Fruit fly (Drosophila melanogaster) ovary, adult (tissue): ENCODE results near the gene Z600.

ENCODE experiments used
- CG17801 ChIP-seq: fragments of 200-800 bp; optimal IDR thresholded peaks from 2 replicates; lab custom pipeline; 2019; ENCODE audit warnings: missing biosample characterization, mild to moderate bottlenecking, missing genetic modification characterization, moderate library complexity; ENCODE audit not compliant: partially characterized antibody

The Z600 gene

DNA sequence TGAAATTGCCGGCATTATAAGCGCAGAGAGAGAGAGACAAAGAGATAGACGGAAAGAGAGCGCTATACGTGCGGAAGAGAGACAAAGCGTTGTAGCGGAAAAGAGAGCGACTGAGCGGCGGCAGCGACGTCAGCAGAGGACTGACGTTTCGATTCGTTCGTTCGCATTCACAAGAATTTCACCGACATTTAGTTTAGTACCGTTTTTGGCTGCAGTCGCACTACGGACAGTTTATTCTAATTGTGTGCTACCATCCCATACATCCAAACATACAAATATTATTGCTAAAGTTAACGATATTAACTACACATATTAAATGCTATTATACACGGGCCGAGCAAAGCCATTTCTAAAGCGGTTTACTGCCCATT, 26.4 kb downstream of the Z600 start, which contains the start of gene CrebA:
CrebA (plus strand) TSS at position 168 of the 371 bp plus-strand sequence.
- TF ChIP-seq CG17801 (GFP tag; lab: Kevin White, UChicago), result peak; percentile 1

DNA sequence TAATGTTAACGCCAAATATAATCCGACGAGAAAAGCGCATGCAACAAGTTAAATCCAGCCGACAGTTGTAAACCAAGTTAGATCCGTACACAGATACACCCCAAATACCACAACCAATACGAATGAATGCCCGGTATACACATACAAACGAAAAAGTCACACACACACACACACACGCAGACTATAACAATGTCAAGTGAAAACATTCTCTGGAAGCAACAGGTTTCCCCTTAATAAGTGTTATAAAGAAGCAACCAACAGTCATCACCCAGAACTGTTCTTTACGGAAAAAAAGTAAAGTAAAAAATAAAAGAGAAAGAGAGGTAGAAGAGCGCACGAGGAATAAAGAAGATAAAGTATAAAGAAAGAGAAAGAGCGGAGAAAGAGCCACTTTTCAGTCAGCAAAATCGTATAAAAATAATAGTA, 27.0 kb downstream of the Z600 start:
- TF ChIP-seq CG17801 (GFP tag; lab: Kevin White, UChicago), result no peak

DNA sequence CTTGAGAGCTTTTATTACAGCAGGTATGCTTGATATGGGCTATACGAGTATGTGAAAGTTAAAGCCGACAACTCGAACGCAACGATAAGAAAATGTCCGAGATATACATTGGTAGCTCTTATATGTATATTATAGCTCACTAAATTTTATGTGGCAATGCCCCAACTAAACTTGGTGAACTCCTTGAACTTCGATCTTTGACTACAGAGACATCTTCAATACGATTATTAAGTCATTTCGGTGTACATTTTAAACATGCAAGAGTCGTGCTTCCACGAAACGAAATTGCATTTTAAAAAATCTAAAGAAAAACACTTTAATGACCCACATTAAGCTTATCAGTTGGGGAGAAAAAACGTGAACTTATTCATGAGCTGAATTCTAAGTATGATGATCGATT, 27.7 kb downstream of the Z600 start:
- TF ChIP-seq CG17801 (GFP tag; lab: Kevin White, UChicago), result no peak

DNA sequence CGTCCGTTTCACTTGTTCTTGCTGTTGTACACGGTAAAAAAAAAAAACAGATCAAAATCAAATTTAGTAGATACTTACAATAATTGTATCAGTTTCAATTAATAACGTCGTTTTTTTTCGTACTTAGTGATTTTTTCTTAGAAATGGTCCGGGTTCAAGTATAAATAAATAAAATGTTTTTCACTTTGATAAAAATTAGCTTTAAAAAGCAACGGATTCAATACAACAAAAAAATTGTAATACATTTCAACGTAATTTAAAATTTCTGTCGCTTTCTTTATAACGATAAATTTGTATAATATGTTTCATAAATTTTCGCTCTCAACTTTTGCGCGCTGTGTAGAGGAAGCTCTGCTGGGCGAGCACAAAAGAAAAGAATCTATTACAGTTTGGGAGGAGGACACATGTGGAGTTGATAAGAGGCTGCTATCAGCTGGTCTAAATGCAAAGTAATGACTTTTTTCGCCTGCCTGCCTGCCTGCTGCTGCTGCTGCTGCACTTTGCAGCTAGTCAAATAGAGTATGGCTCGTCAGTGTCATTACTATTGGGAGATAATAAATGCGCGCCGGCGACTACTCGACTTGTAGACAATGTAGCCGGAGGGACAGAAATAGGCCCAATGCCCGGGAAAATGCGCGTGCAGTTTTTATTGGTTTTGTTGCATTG, 29.2 kb downstream of the Z600 start:
- TF ChIP-seq CG17801 (GFP tag; lab: Kevin White, UChicago), result no peak

DNA sequence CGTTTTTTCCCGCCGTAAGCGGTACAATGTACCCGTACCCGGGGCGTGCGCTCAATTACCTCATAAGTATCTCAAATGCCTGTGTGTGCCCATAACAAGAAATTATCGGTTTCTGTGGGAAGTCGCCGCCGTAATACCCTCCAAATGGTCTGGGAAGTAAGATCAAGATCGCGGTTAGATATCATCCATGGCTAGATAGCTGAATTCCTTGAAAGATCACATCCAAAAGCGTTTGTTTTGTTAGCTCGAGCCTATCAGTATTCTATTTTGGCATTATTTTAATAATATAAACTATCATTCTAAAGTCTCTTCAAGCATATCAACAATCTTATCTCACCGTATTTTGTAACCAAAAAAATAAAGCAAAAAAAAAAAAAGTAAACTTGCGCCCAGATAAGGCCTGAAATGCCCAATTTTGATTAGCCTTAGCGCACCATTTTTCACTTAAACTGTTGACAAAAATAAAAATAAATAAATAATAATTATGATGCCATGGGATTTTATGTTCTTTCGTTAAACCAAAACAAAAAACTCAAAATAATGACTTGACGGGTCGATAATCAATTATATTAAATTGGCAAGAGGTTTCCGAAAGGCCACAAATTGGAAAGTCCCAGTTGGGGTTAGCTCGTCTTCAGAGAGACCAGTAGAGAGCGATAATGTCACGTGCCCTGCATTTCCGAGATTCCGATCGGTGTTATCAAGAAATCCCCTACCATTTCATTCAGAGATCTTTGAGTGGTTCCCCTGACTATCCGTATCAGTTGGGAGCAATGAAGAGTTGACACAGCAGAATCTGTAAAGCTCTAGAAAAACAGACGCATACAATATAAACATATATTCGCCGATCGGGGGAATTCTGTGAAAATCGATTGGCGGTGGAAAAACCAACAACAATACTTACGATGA, 30.0 kb downstream of the Z600 start:
- TF ChIP-seq CG17801 (GFP tag; lab: Kevin White, UChicago), result no peak

DNA sequence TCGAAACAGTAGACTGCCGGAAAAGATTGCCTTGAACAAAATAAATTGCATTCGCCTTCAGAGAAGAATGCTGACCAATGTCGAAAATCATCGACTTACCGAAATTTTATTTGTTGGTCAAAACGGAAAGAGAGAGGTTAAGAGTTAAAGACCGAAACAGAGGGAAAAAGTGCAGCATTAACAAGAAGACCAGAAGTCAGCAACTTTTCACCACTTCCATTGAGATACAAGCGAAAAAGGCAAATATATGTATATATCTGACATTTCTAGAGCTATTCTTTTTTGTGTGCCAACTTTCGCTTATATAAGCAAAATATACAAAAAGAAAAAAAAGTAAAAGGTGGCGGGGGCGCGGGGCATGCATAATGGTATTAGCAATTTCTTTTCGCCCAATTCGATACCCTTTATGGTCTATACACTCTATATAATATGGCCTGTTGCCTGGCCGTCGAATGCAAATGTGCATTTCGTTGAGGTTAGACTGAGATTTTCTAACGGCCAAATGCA, 31.1 kb downstream of the Z600 start:
- peak; percentile 17 for TF ChIP-seq CG17801 (GFP tag; lab: Kevin White, UChicago)

DNA sequence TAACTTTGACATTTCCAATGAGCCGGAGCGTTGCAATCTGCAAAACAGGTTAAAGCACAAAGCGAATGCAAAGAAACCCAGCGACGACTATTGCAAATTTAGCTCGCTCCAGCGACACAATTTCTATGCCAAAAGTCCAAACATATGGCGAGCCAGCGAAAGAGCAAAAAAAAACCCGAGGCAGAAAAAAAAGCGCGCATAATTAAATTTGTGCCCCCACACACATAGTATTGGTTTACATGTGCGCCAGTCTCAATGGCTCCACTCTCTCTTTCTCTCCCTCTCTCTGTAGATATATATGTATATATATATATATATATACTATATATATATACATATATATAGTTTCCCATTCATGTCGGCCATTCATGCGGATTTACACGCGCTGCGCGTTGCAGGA, 31.8 kb downstream of the Z600 start:
- no peak for TF ChIP-seq CG17801 (GFP tag; lab: Kevin White, UChicago)

DNA sequence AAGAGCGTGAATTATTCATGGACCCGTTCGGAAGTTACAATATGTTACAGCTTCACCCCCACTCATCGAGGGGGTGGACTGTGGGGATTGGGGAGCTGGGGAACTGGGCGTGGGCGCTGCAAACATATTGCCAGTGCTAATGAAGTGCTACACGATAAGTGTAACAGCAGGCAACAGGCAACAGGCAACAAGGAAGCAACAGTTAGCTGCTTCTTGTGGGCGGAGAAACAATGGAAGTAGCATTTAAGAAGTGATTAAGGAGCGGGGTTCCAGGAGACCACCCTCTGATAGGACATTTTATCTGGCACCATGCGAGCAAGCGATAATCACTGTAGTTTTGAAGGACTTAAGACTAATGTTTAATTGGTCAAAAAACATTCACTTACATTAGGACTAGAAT, 32.4 kb downstream of the Z600 start:
- no peak for TF ChIP-seq CG17801 (GFP tag; lab: Kevin White, UChicago)

DNA sequence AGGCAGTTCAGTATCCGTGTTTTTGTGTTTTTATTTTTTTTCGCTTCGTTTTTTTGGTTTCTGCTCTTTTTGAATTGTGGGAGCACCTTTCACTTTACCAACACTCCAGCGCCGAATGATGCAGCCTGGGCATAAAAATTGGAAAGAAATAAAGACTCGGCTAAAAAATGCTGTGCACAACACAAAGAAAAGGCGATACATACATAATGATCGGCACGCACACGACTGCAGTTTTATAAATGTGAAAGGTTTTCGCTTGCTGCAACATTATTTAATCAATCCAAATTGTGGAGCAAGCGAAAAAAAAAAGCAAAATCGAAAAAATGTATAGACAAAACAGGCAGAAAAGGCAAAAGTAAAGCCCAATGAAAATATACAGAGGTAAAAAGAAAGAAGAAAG, 34.2 kb downstream of the Z600 start:
- peak; percentile 21 for TF ChIP-seq CG17801 (GFP tag; lab: Kevin White, UChicago)

DNA sequence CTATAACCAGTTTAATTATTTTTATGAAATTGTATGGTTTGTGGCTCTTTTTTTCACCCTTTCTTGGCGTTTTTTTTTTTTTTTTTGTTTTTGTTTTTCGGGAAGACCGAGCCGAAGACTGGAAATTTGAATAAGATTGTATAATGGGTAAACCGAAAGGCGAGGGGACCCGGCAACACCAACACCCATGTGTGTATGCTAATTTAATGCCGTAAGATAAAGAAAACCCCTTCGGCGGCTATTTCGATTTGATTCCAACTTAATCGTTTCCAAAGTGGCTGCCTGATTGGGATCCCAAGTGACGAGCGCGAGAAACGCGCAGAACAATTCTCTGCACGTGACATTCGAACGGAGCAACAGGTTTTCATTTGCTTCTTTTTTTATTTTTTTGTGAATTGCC, 34.6 kb downstream of the Z600 start:
- no peak for TF ChIP-seq CG17801 (GFP tag; lab: Kevin White, UChicago)

DNA sequence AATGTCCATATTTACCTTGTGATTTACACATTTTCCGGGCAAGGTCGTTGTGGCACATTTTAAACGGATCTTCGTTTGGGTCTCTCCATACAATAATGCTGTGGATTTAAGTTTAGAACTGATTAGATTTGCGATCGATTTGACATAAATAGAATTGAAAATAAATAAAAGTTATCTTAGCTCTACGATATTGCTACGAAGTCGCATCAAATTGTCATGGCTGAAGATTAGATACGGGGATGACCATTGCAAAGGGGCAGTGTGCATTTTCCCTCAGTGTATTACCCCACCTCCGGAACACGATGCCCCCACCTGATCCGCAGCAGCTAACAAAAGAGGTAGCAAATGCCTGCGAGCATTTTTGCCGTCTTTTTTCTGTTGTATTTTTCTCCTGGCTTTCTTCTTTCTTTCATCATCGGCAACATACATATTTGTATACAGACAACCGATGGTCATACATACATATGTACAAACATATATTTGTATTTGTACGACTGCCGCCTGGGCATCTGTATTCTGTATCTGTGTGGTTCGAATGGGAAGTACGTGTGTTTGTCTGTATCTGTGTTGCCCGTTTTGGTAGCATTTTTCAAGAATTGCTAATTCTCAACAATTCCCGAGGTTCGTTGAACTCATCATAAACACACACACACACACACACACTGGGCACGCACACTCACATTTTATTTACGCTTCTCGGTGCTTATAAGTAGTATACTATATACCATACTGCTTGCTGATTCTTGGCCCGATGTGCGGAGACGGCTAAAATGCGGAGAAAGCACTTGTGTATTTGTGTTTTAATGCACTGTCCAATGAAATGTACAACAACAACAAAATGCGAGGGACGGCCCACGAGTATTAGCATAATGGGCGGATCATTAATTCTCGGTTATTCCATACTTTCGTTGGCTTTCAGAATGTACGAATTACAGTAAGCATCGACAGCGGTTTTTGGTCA, 35.9 kb downstream of the Z600 start:
- TF ChIP-seq CG17801 (GFP tag; lab: Kevin White, UChicago), result no peak

DNA sequence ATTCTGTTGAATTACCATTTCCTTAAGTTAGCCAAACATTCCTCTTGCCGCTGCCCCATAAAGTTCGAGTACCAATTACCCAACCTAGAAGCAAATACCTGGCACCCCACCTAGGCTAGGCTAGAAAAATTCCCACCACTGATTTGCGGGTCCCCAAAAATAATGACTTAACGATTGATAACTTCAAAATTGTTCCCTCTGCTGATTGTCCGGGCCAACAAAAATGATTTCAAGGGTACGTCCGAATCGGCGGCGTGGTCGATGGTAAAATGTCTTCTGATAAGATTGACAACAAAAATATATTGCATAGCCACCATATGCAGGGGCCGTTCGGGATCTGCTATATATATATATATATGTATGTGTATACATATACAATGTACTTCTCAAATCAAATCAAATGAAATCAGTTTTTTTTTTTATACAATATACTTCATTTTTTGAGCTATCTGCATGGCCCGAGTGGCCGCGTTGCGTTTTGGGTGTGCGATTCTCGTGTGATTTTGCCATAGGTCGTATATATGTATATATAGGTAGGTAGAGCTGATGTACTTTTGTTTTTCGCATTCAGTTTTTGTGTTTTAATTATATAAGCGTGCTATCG, 38.4 kb downstream of the Z600 start:
- no peak for TF ChIP-seq CG17801 (GFP tag; lab: Kevin White, UChicago)

DNA sequence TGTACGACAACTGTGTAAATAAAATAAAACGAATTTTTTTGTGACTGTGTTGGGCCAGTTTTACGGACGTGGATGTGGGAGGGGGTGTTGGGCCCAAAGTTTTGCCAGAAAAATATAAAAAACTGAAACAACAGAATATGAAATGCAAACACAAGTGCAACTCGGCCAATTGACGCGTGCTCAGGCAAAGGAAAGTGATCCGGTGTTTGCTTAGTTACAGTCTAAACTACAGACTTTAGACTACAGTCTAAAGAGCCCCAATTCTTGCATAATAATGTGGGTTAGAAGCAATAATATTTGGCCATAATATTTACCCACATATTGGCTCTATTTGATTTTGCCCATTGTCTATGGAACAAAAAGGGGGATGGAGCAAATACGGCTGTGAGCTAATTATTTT, 40.0 kb downstream of the Z600 start:
- no peak for TF ChIP-seq CG17801 (GFP tag; lab: Kevin White, UChicago)

DNA sequence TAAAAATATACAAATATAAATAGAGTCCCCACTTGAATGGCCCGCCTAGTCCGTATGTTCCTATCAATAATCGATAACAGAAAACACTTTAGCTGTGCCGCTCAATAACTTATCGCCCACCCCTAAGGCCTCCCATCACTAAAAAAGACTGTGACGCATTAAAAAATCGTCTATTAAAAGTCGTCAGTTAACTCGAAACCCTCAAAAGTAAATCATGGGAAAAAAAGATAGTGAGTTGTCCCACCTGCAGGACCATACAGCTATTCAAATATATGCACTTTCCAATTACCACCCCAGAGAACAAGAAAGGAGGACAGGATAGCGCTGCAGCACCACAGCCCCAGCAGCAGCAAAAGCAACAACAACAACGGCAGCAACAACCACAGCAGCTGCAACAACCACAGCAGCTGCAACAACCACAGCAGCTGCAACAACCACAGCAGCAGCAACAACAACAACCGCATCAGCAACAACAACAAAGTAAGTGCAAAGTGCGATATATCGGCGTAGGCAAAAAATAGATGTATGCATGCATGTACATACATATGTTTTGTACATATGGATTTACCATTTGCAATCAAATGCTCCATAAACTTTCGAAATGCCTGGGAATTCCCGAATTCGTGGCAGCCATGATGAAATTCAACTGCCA, 45.3 kb downstream of the Z600 start, which contains the start of gene AGO2:
AGO2 (plus strand) TSS at position 121 of the 652 bp plus-strand sequence.
- peak; percentile 67 for TF ChIP-seq CG17801 (GFP tag; lab: Kevin White, UChicago)
